Worm (Caenorhabditis elegans): ENCODE measurements around the gene C14A11.6.

The C14A11.6 gene

DNA sequence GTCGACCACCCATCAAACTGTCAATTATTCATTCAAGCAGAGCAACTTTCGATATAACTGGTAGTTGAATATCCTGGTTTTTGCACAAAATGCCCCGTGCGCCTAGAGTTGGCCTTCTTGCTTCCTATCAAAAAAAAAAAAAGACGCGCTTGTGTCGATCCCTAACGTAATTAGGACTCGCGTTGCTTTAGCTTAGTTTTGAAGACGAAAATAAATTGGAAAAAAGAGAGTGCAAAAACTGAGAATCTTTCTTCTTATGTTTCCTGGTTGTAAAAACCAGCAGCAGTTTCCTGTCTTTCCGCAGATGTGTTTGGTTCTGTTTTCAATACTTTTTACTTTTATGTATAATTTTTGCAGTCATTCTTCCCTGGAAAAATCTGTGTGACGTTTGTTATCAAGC lies 36.0 kb downstream of the C14A11.6 start:
- TF ChIP-seq madf-10 (tag; optimal IDR thresholded peaks at IDR 0.05), result no peak
- no peak for TF ChIP-seq ztf-22 (GFP tag; optimal IDR thresholded peaks at IDR 0.05)
- TF ChIP-seq ceh-40 (GFP tag; IDR thresholded peaks at IDR 0.05), result no peak
- TF ChIP-seq lir-1 (GFP tag; conservative IDR thresholded peaks at IDR 0.05), result no peak
- TF ChIP-seq lsl-1 (GFP tag; optimal IDR thresholded peaks at IDR 0.05), result no peak
- TF ChIP-seq F57A8.1 (GFP tag; optimal IDR thresholded peaks at IDR 0.05), result no peak
- TF ChIP-seq F37B4.10 (GFP tag; IDR thresholded peaks at IDR 0.05), result no peak

DNA sequence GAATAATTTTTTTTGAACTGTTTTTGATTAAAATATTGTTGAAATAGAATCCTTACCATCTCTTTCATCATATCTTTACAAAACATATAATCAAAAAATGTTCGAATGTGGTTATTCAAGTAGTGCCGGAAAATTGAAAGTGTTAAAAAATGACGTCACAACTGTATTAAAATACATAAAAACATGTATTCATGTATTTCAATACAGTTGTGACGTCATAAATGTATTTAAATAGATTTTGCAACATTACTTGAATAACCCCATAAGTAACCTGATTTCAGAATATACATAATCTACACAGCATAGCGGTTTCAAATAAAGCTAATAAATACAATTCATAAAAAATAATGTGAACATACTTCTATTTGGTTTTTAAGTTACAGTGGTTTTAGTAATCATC lies 37.0 kb downstream of the C14A11.6 start:
- TF ChIP-seq ceh-79 (tag; optimal IDR thresholded peaks at IDR 0.05) (no peak), dpl-1 (GFP tag; optimal IDR thresholded peaks at IDR 0.05) (no peak), F49E8.2 (tag; optimal IDR thresholded peaks at IDR 0.05; ENCODE audit: insufficient read depth) (no peak), F52B5.7 (tag; optimal IDR thresholded peaks at IDR 0.05) (no peak), sdz-38 (tag; optimal IDR thresholded peaks at IDR 0.05) (no peak), aptf-3 (GFP tag; IDR thresholded peaks at IDR 0.05) (no peak), K12H6.12 (tag; optimal IDR thresholded peaks at IDR 0.05) (no peak), ztf-26 (tag; optimal IDR thresholded peaks at IDR 0.05) (no peak), sptf-2 (GFP tag; optimal IDR thresholded peaks at IDR 0.05) (no peak), nhr-80 (tag; optimal IDR thresholded peaks at IDR 0.05) (no peak), Y79H2A.3 (GFP tag; conservative IDR thresholded peaks at IDR 0.05) (no peak), ztf-28 (GFP tag; IDR thresholded peaks at IDR 0.05) (no peak), rec-8 (tag; optimal IDR thresholded peaks at IDR 0.05) (no peak), mel-28 (tag; optimal IDR thresholded peaks at IDR 0.05; ENCODE audit: borderline replicate concordance) (no peak), let-607 (tag; optimal IDR thresholded peaks at IDR 0.05) (no peak), nhr-120 (GFP tag; IDR thresholded peaks at IDR 0.05) (no peak)

DNA sequence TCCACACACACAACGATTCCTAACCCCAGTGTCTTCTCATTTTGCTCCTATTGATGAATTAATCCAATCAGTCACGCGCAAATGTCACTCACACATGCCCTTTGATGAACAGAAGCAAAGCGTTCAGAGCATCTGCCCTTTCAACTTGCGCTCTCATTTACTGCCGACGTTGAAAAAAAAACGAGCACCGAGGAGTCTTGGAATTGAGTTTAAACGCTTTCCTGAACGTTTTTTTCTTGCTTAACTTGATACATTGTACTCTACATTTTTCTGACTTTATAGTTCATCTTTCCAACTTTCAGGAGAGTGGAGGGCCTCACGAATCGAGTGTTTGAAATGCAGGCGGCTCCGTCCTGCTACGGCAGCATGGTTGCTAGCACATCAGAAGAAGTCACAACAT lies 42.2 kb downstream of the C14A11.6 start, which contains the start of gene cgef-1:
Gene cgef-1 (plus strand): TSS at position 301 of the 400 bp plus-strand sequence.
- TF ChIP-seq pbrm-1 (GFP tag; IDR thresholded peaks at IDR 0.05) (no peak), attf-6 (GFP tag; IDR thresholded peaks at IDR 0.05) (no peak), sptf-2 (GFP tag; optimal IDR thresholded peaks at IDR 0.05) (no peak), snpc-1.3 (tag; optimal IDR thresholded peaks at IDR 0.05; ENCODE audit: insufficient read depth) (no peak), lag-1 (GFP tag; IDR thresholded peaks at IDR 0.05) (no peak), F57C9.4 (tag; optimal IDR thresholded peaks at IDR 0.05) (no peak), tbp1 (GFP tag; optimal IDR thresholded peaks at IDR 0.05) (no peak), Y67H2A.10 (GFP tag; conservative IDR thresholded peaks at IDR 0.05) (no peak), him-1 (tag; optimal IDR thresholded peaks at IDR 0.05) (no peak), egl-18 (GFP tag; IDR thresholded peaks at IDR 0.05) (no peak), nfya-1 (tag; optimal IDR thresholded peaks at IDR 0.05; ENCODE audit: borderline replicate concordance, insufficient read depth) (no peak), T26A5.8 (tag; optimal IDR thresholded peaks at IDR 0.05) (no peak)

DNA sequence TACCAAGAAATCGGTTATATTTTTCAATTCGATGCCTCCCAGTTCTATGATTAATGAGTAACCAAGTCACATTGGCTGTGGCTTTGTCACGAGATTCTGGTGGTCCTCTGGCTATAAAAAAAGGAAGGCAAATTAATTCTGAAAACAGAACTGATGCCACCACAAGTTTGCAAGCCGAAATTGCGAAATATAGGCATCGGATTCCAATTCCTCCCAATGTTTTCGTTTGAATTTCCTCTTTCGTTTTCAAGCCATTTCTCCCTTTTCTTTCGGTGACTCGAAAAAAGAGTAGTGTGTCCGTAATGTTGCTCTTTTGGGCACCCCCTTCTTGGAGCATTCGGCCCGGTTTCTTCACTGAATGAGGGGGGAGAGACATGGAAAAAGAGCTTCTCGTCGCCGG lies 44.3 kb downstream of the C14A11.6 start, which contains the start of gene F55F1.2:
Gene F55F1.2 (minus strand): TSS at position 376 of the 400 bp plus-strand sequence.
- TF ChIP-seq B0336.3 (GFP tag; IDR thresholded peaks at IDR 0.05) (no peak), F57A8.1 (GFP tag; optimal IDR thresholded peaks at IDR 0.05) (no peak), cebp-1 (GFP tag; IDR thresholded peaks at IDR 0.05) (peak; percentile 65; the same call in 1 of the 2 replicates), cebp-1 (tag; optimal IDR thresholded peaks at IDR 0.05) (peak; percentile 84)
